Fruit fly (Drosophila melanogaster) whole organism, embryonic: Measurements from ENCODE around the gene CG9626.

ENCODE experiments used
- ATbp ChIP-seq: fragments of 200-800 bp; sonication (Bioruptor generic); optimal IDR thresholded peaks from 2 replicates; lab custom pipeline; 2017; ENCODE audit warnings: missing biosample characterization, mild to moderate bottlenecking, missing genetic modification characterization, missing genetic modification reagents
- Bgb ChIP-seq: fragments of 200-800 bp; sonication (Bioruptor generic); IDR thresholded peaks from 2 replicates; pipeline ENCODE4 v1.3.6; 2022; ENCODE audit warnings: missing biosample characterization, missing genetic modification characterization; ENCODE audit not compliant: partially characterized antibody
- CG10147 ChIP-seq: fragments of 200-800 bp; sonication (Bioruptor generic); optimal IDR thresholded peaks from 2 replicates; lab custom pipeline; 2019; ENCODE audit warnings: missing biosample characterization, mild to moderate bottlenecking, missing genetic modification characterization, moderate library complexity
- CG1233 ChIP-seq: fragments of 200-800 bp; sonication (Bioruptor generic); optimal IDR thresholded peaks from 4 replicates; lab custom pipeline; 2018; ENCODE audit warnings: missing biosample characterization, mild to moderate bottlenecking, missing genetic modification characterization
- CG12769 ChIP-seq: fragments of 200-800 bp; sonication (Bioruptor generic); optimal IDR thresholded peaks from 2 replicates; lab custom pipeline; 2019; ENCODE audit warnings: missing biosample characterization, mild to moderate bottlenecking, missing genetic modification characterization, moderate library complexity
- CG12942 ChIP-seq: fragments of 200-800 bp; sonication (Bioruptor generic); optimal IDR thresholded peaks from 3 replicates; lab custom pipeline; 2016; ENCODE audit warnings: missing biosample characterization, missing genetic modification characterization
- CG13296 ChIP-seq: fragments of 200-800 bp; sonication (Bioruptor generic); optimal IDR thresholded peaks from 3 replicates; lab custom pipeline; 2018; ENCODE audit warnings: missing biosample characterization, mild to moderate bottlenecking, missing genetic modification characterization
- CG15073 ChIP-seq: fragments of 200-800 bp; sonication (Bioruptor generic); optimal IDR thresholded peaks from 2 replicates; lab custom pipeline; 2016; ENCODE audit warnings: missing biosample characterization, missing genetic modification characterization
- CG1529 ChIP-seq: fragments of 200-800 bp; sonication (Bioruptor generic); optimal IDR thresholded peaks from 3 replicates; lab custom pipeline; 2018; ENCODE audit warnings: missing biosample characterization, missing genetic modification characterization
- CG16779 ChIP-seq: fragments of 200-800 bp; sonication (Bioruptor generic); IDR thresholded peaks from 2 replicates; pipeline ENCODE4 v1.3.6; 2022; ENCODE audit warnings: missing biosample characterization, missing genetic modification characterization
- CG17385 ChIP-seq: fragments of 200-800 bp; sonication (Bioruptor generic); optimal IDR thresholded peaks from 3 replicates; lab custom pipeline; 2018; ENCODE audit warnings: missing biosample characterization, mild to moderate bottlenecking, missing genetic modification characterization
- CG17568 ChIP-seq: fragments of 200-800 bp; sonication (Bioruptor generic); optimal IDR thresholded peaks from 2 replicates; lab custom pipeline; 2018; ENCODE audit warnings: missing biosample characterization, mild to moderate bottlenecking, missing genetic modification characterization, moderate library complexity
- CG17612 ChIP-seq: fragments of 200-800 bp; sonication (Bioruptor generic); IDR thresholded peaks from 2 replicates; pipeline ENCODE4 v1.3.6; 2022; ENCODE audit warnings: missing biosample characterization, missing genetic modification characterization
- CG2116 ChIP-seq: fragments of 200-800 bp; sonication (Bioruptor generic); optimal IDR thresholded peaks from 3 replicates; lab custom pipeline; 2018; ENCODE audit warnings: missing biosample characterization, mild to moderate bottlenecking, missing genetic modification characterization
- CG32772 ChIP-seq: fragments of 200-800 bp; sonication (Bioruptor generic); IDR thresholded peaks from 2 replicates; pipeline ENCODE4 v1.3.6; 2022; ENCODE audit warnings: missing biosample characterization, missing genetic modification characterization
- CG3838 ChIP-seq: fragments of 200-800 bp; sonication (Bioruptor generic); optimal IDR thresholded peaks from 3 replicates; lab custom pipeline; 2016; ENCODE audit warnings: missing biosample characterization, missing genetic modification characterization
- CG42726 ChIP-seq: fragments of 200-800 bp; sonication (Bioruptor generic); IDR thresholded peaks from 2 replicates; pipeline ENCODE4 v1.3.6; 2022; ENCODE audit warnings: missing biosample characterization, missing genetic modification characterization; ENCODE audit not compliant: partially characterized antibody
- CG6175 ChIP-seq: fragments of 200-800 bp; sonication (Bioruptor generic); IDR thresholded peaks from 3 replicates; pipeline ENCODE4 v1.3.6; 2022; ENCODE audit warnings: missing biosample characterization, missing genetic modification characterization
- CG6689 ChIP-seq: fragments of 200-800 bp; sonication (Bioruptor generic); IDR thresholded peaks from 2 replicates; pipeline ENCODE4 v1.3.6; 2022; ENCODE audit warnings: missing biosample characterization, missing genetic modification characterization
- CG6813 ChIP-seq: fragments of 200-800 bp; sonication (Bioruptor generic); optimal IDR thresholded peaks from 2 replicates; lab custom pipeline; 2017; ENCODE audit warnings: missing biosample characterization, missing genetic modification characterization, mild to moderate bottlenecking, moderate library complexity, missing genetic modification reagents
- CG7556 ChIP-seq: fragments of 200-800 bp; sonication (Bioruptor generic); optimal IDR thresholded peaks from 2 replicates; lab custom pipeline; 2017; ENCODE audit warnings: missing biosample characterization, mild to moderate bottlenecking, missing genetic modification characterization
- CG8089 ChIP-seq: fragments of 200-800 bp; sonication (Bioruptor generic); optimal IDR thresholded peaks from 3 replicates; lab custom pipeline; 2016; ENCODE audit warnings: missing biosample characterization, missing genetic modification characterization
- CG8281 ChIP-seq: fragments of 200-800 bp; sonication (Bioruptor generic); optimal IDR thresholded peaks from 2 replicates; lab custom pipeline; 2018; ENCODE audit warnings: missing biosample characterization, mild to moderate bottlenecking, missing genetic modification characterization, moderate library complexity
- CG9727 ChIP-seq: fragments of 200-800 bp; sonication (Bioruptor generic); optimal IDR thresholded peaks from 3 replicates; lab custom pipeline; 2017; ENCODE audit warnings: missing biosample characterization, mild to moderate bottlenecking, missing genetic modification characterization
- CkIIα-i1 ChIP-seq: fragments of 200-800 bp; sonication (Bioruptor generic); IDR thresholded peaks from 2 replicates; pipeline ENCODE4 v1.3.6; 2022; ENCODE audit warnings: missing biosample characterization, missing genetic modification characterization
- Doc3 ChIP-seq: fragments of 200-800 bp; sonication (Bioruptor generic); IDR thresholded peaks from 3 replicates; pipeline ENCODE4 v1.3.6; 2022; ENCODE audit warnings: missing biosample characterization, missing genetic modification characterization; ENCODE audit not compliant: partially characterized antibody
- Eip74EF ChIP-seq, 2 experiments: fragments of 200-800 bp in 1 of 2; fragments of >200 bp in 1 of 2; sonication (Bioruptor generic) in 1 of 2; optimal IDR thresholded peaks; 2 replicates each; lab custom pipeline; 2017 to 2019; ENCODE audit warnings: missing biosample characterization in 2 of 2, missing genetic modification characterization in 2 of 2, mild to moderate bottlenecking in 1 of 2, moderate library complexity in 1 of 2
- HmgZ ChIP-seq: fragments of 200-800 bp; sonication (Bioruptor generic); optimal IDR thresholded peaks from 2 replicates; lab custom pipeline; 2018; ENCODE audit warnings: missing biosample characterization, mild to moderate bottlenecking, missing genetic modification characterization
- Jarid2 ChIP-seq: fragments of 200-800 bp; sonication (Bioruptor generic); optimal IDR thresholded peaks from 3 replicates; lab custom pipeline; 2017; ENCODE audit warnings: mild to moderate bottlenecking, missing biosample characterization, missing genetic modification reagents, missing genetic modification characterization
- Neu2 ChIP-seq: fragments of 200-800 bp; sonication (Bioruptor generic); optimal IDR thresholded peaks from 3 replicates; lab custom pipeline; 2016; ENCODE audit warnings: missing biosample characterization, missing genetic modification characterization, borderline replicate concordance
- Optix ChIP-seq: fragments of 200-800 bp; sonication (Bioruptor generic); IDR thresholded peaks from 3 replicates; pipeline ENCODE4 v1.3.6; 2022; ENCODE audit warnings: missing biosample characterization, missing genetic modification characterization
- Usf ChIP-seq: fragments of 200-800 bp; sonication (Bioruptor generic); optimal IDR thresholded peaks from 2 replicates; lab custom pipeline; 2017; ENCODE audit warnings: missing genotype, missing biosample characterization, missing genetic modification characterization
- bbx ChIP-seq: fragments of 200-800 bp; sonication (Bioruptor generic); IDR thresholded peaks from 2 replicates; pipeline ENCODE4 v1.3.6; 2022; ENCODE audit warnings: missing biosample characterization, missing genetic modification characterization; ENCODE audit not compliant: partially characterized antibody
- btn ChIP-seq: fragments of 200-800 bp; sonication (Bioruptor generic); optimal IDR thresholded peaks from 2 replicates; lab custom pipeline; 2016; ENCODE audit warnings: missing biosample characterization, missing genetic modification characterization
- crol ChIP-seq: fragments of 200-800 bp; sonication (Bioruptor generic); IDR thresholded peaks from 2 replicates; pipeline ENCODE4 v1.3.6; 2022; ENCODE audit warnings: missing biosample characterization, missing genetic modification characterization
- cwo ChIP-seq: fragments of 200-800 bp; sonication (Bioruptor generic); optimal IDR thresholded peaks from 3 replicates; lab custom pipeline; 2017; ENCODE audit warnings: missing biosample characterization, missing genetic modification characterization, mild to moderate bottlenecking, moderate library complexity, missing genetic modification reagents
- dysf ChIP-seq: fragments of 200-800 bp; sonication (Bioruptor generic); IDR thresholded peaks from 3 replicates; pipeline ENCODE4 v1.3.6; 2022; ENCODE audit warnings: missing biosample characterization, missing genetic modification characterization
- jigr1 ChIP-seq: fragments of 200-800 bp; sonication (Bioruptor generic); IDR thresholded peaks from 3 replicates; pipeline ENCODE4 v1.3.6; 2022; ENCODE audit warnings: missing biosample characterization, missing genetic modification characterization
- lov ChIP-seq, 2 experiments: fragments of 200-800 bp in 1 of 2; fragments of >200 bp in 1 of 2; sonication (Bioruptor generic) in 1 of 2; IDR thresholded peaks in 1 of 2; optimal IDR thresholded peaks in 1 of 2; 2 replicates in 1 of 2; 3 replicates in 1 of 2; pipeline versions ENCODE4 v1.3.6 to Lab custom; 2017 to 2022; ENCODE audit warnings: missing biosample characterization in 1 of 2, missing genetic modification characterization in 1 of 2
- nau ChIP-seq: fragments of 200-800 bp; sonication (Bioruptor generic); optimal IDR thresholded peaks from 3 replicates; lab custom pipeline; 2017; ENCODE audit warnings: missing biosample characterization, mild to moderate bottlenecking, missing genetic modification characterization, missing genetic modification reagents
- nerfin-2 ChIP-seq: fragments of 200-800 bp; sonication (Bioruptor generic); IDR thresholded peaks from 2 replicates; pipeline ENCODE4 v1.3.6; 2022; ENCODE audit warnings: missing biosample characterization, missing genetic modification characterization; ENCODE audit not compliant: partially characterized antibody
- nom ChIP-seq: fragments of 200-800 bp; sonication (Bioruptor generic); optimal IDR thresholded peaks from 2 replicates; lab custom pipeline; 2017; ENCODE audit warnings: missing biosample characterization, missing genetic modification characterization, mild to moderate bottlenecking, moderate library complexity, missing genetic modification reagents
- pho ChIP-seq: fragments of 200-800 bp; sonication (Bioruptor generic); optimal IDR thresholded peaks from 2 replicates; lab custom pipeline; 2016; ENCODE audit warnings: missing biosample characterization, missing genetic modification characterization
- phol ChIP-seq: fragments of 200-800 bp; sonication (Bioruptor generic); optimal IDR thresholded peaks from 3 replicates; lab custom pipeline; 2018; ENCODE audit warnings: missing biosample characterization, mild to moderate bottlenecking, missing genetic modification characterization, moderate library complexity
- ranshi ChIP-seq: fragments of 200-800 bp; sonication (Bioruptor generic); IDR thresholded peaks from 2 replicates; pipeline ENCODE4 v1.3.6; 2022; ENCODE audit warnings: missing biosample characterization, missing genetic modification characterization
- schlank ChIP-seq: fragments of 200-800 bp; sonication (Bioruptor generic); optimal IDR thresholded peaks from 2 replicates; lab custom pipeline; 2018; ENCODE audit warnings: missing biosample characterization, mild to moderate bottlenecking, missing genetic modification characterization
- sr ChIP-seq: fragments of 200-800 bp; sonication (Bioruptor generic); IDR thresholded peaks from 3 replicates; pipeline ENCODE4 v1.3.6; 2022; ENCODE audit warnings: missing biosample characterization, missing genetic modification characterization
- ssp ChIP-seq: fragments of 200-800 bp; sonication (Bioruptor generic); IDR thresholded peaks from 2 replicates; pipeline ENCODE4 v1.3.6; 2022; ENCODE audit warnings: missing biosample characterization, missing genetic modification characterization
- tgo ChIP-seq: fragments of 200-800 bp; sonication (Bioruptor generic); IDR thresholded peaks from 3 replicates; pipeline ENCODE4 v1.3.6; 2022; ENCODE audit warnings: missing biosample characterization, missing genetic modification characterization
- zen ChIP-seq: fragments of 200-800 bp; sonication (Bioruptor generic); optimal IDR thresholded peaks from 3 replicates; lab custom pipeline; 2018; ENCODE audit warnings: missing biosample characterization, mild to moderate bottlenecking, missing genetic modification characterization, moderate library complexity

Gene CG9626

dm6 chr3R:8269740-8270139, 31.0 kb downstream of the CG9626 start, which contains the start of gene CG9630 (continued):
- no peak for TF ChIP-seq CkIIα-i1 (GFP tag; lab: Robert Waterston, UW)
- no peak for TF ChIP-seq CG15073
- no peak for TF ChIP-seq jigr1 (GFP tag; lab: Robert Waterston, UW)
- TF ChIP-seq bbx (GFP tag; lab: Robert Waterston, UW), result peak; percentile 74
- TF ChIP-seq CG12769, result no peak
- no peak for TF ChIP-seq ssp
- no peak for TF ChIP-seq ATbp (GFP tag; lab: Kevin White, UChicago)
- no peak for TF ChIP-seq CG8089 (GFP tag; lab: Kevin White, UChicago)
- TF ChIP-seq crol (GFP tag; lab: Robert Waterston, UW), result no peak
- TF ChIP-seq lov (optimal IDR thresholded peaks at IDR 0.05; lab: Kevin White, UChicago), result no peak
- no peak for TF ChIP-seq lov (GFP tag; IDR thresholded peaks at IDR 0.05; lab: Robert Waterston, UW)
- TF ChIP-seq nerfin-2 (GFP tag; lab: Robert Waterston, UW), result no peak
- TF ChIP-seq Jarid2, result no peak
- TF ChIP-seq CG3838 (GFP tag; lab: Kevin White, UChicago), result no peak
- TF ChIP-seq pho (GFP tag; lab: Kevin White, UChicago), result no peak
- peak; percentile 66 for TF ChIP-seq phol (tag; lab: Kevin White, UChicago)
- no peak for TF ChIP-seq CG6813
- TF ChIP-seq cwo (GFP tag; lab: Kevin White, UChicago), result no peak
- TF ChIP-seq Bgb (GFP tag; lab: Robert Waterston, UW), result peak; percentile 73
- TF ChIP-seq Neu2 (GFP tag; lab: Kevin White, UChicago), result no peak
- TF ChIP-seq CG42726, result no peak
- no peak for TF ChIP-seq Eip74EF (GFP tag; optimal IDR thresholded peaks at IDR 0.05; lab: Kevin White, UChicago)
- no peak for TF ChIP-seq ranshi (GFP tag; lab: Robert Waterston, UW)
- no peak for TF ChIP-seq CG10147
- no peak for TF ChIP-seq CG8281 (tag; lab: Kevin White, UChicago)
- TF ChIP-seq CG17612 (GFP tag; lab: Robert Waterston, UW), result no peak
- no peak for TF ChIP-seq CG17385 (GFP tag; lab: Kevin White, UChicago)
- TF ChIP-seq zen, result peak; percentile 18
- TF ChIP-seq CG16779, result no peak
- TF ChIP-seq CG32772 (GFP tag; lab: Robert Waterston, UW), result no peak
- no peak for TF ChIP-seq dysf (GFP tag; lab: Robert Waterston, UW)
- TF ChIP-seq sr (GFP tag; lab: Robert Waterston, UW), result no peak
- TF ChIP-seq HmgZ, result peak; percentile 73
- TF ChIP-seq schlank (tag; lab: Kevin White, UChicago), result no peak
- TF ChIP-seq tgo (GFP tag; lab: Robert Waterston, UW), result no peak
- TF ChIP-seq nau (GFP tag; lab: Kevin White, UChicago), result no peak
- no peak for TF ChIP-seq Usf
- no peak for TF ChIP-seq CG6175 (GFP tag; lab: Robert Waterston, UW)
- no peak for TF ChIP-seq CG1529 (GFP tag; lab: Kevin White, UChicago)
- TF ChIP-seq Doc3 (GFP tag; lab: Robert Waterston, UW), result peak; percentile 48; the same call in 2 of the 3 replicates
- TF ChIP-seq CG17568 (GFP tag; lab: Kevin White, UChicago), result no peak
- TF ChIP-seq CG12942, result no peak
- TF ChIP-seq CG6689 (GFP tag; lab: Robert Waterston, UW), result no peak
- TF ChIP-seq CG13296 (GFP tag; lab: Kevin White, UChicago), result no peak
- no peak for TF ChIP-seq CG1233 (GFP tag; lab: Kevin White, UChicago)
- no peak for TF ChIP-seq CG7556 (GFP tag; lab: Kevin White, UChicago)
- TF ChIP-seq btn, result no peak
- no peak for TF ChIP-seq nom (GFP tag; lab: Kevin White, UChicago)
- TF ChIP-seq Optix (GFP tag; lab: Robert Waterston, UW), result no peak
- TF ChIP-seq CG9727, result no peak
- peak; percentile 87 for TF ChIP-seq CG2116
